Fruit fly (Drosophila melanogaster): ENCODE measurements around the gene CG46311.

DNA sequence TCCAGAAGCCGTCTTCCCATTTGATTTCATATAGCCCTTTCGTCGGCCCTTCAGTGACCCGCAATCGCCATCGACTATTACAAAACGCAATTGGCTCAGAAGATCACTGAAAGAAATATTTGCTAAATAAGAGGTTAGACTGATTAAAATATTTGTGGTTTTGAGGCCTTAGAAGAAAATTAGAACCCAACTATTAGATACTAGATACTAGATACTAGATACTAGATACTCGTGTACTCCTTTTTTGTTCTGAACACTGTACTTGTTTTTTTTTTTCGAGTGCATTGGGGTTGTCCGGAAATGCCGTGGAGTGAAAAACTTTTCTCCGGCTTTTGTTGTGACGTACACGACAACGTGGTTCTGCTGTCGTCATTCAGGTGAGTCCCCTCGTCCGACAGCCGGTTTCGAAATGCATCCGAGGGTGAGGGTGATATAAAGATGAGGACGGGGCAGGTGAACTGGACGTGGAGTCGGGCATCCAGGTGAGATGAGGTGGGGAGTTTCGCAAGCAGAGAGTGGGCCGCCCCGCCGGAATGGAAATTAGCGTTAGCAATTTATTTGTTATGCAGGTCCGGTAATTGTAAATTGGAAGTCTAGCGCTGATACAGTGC lies 66.8 kb downstream of the CG46311 start:
- TF ChIP-seq ovo (GFP tag; optimal IDR thresholded peaks at IDR 0.05): no peak
- TF ChIP-seq CG5204 (GFP tag; optimal IDR thresholded peaks at IDR 0.05): peak; percentile 42
- TF ChIP-seq CG7045 (GFP tag; optimal IDR thresholded peaks at IDR 0.05): peak; percentile 55
- TF ChIP-seq toe (GFP tag; optimal IDR thresholded peaks at IDR 0.05): no peak
- peak; percentile 18 for TF ChIP-seq Mnt (GFP tag; optimal IDR thresholded peaks at IDR 0.05)
